Worm (Caenorhabditis elegans) whole organism, L2 larva: ENCODE data around the gene nth-1.

Source experiments
- C34F6.9 ChIP-seq: fragments of 150-350 bp; optimal IDR thresholded peaks from 2 replicates; lab custom pipeline; 2014; ENCODE audit warnings: missing biosample characterization, missing genetic modification characterization
- F13H6.1 ChIP-seq: sonication (generic microtip); optimal IDR thresholded peaks from 2 replicates; lab custom pipeline; 2016; ENCODE audit warnings: missing genetic modification characterization, missing compliant biosample characterization
- Y55F3AM.14 ChIP-seq: fragments of 200-800 bp; sonication (Bioruptor generic); optimal IDR thresholded peaks from 2 replicates; lab custom pipeline; 2018; ENCODE audit warnings: mild to moderate bottlenecking, missing genetic modification characterization, missing compliant biosample characterization
- ZK546.5 ChIP-seq: sonication (generic microtip); optimal IDR thresholded peaks from 2 replicates; lab custom pipeline; 2017; ENCODE audit warnings: missing biosample characterization, missing genetic modification characterization
- ama-1 ChIP-seq: fragments of 150-350 bp; optimal IDR thresholded peaks from 2 replicates; lab custom pipeline; 2018; ENCODE audit warnings: inconsistent platforms
- blmp-1 ChIP-seq: sonication (generic microtip); optimal IDR thresholded peaks from 2 replicates; lab custom pipeline; 2017; ENCODE audit warnings: missing genetic modification characterization, mild to moderate bottlenecking, missing compliant biosample characterization, antibody characterized with exemption, moderate library complexity; ENCODE audit not compliant: insufficient read depth
- ceh-16 ChIP-seq: fragments of 150-350 bp; optimal IDR thresholded peaks from 2 replicates; lab custom pipeline; 2014; ENCODE audit warnings: missing biosample characterization, missing genetic modification characterization
- ceh-82 ChIP-seq: fragments of 150-350 bp; optimal IDR thresholded peaks from 2 replicates; lab custom pipeline; 2014; ENCODE audit warnings: missing biosample characterization, missing genetic modification characterization
- crh-2 ChIP-seq: sonication (generic microtip); optimal IDR thresholded peaks from 2 replicates; lab custom pipeline; 2017; ENCODE audit warnings: missing biosample characterization, missing genetic modification characterization
- dmd-4 ChIP-seq: sonication (generic microtip); optimal IDR thresholded peaks from 2 replicates; lab custom pipeline; 2017; ENCODE audit warnings: missing biosample characterization, missing genetic modification characterization
- egl-27 ChIP-seq: sonication (generic microtip); optimal IDR thresholded peaks from 3 replicates; lab custom pipeline; 2017; ENCODE audit warnings: missing biosample characterization, missing genetic modification reagents, missing genetic modification characterization
- elt-1 ChIP-seq: fragments of 150-350 bp; optimal IDR thresholded peaks from 2 replicates; lab custom pipeline; 2014; ENCODE audit warnings: missing biosample characterization, missing genetic modification characterization
- elt-3 ChIP-seq: sonication (generic microtip); optimal IDR thresholded peaks from 2 replicates; lab custom pipeline; 2017; ENCODE audit warnings: missing biosample characterization, missing genetic modification characterization
- fos-1 ChIP-seq: fragments of 150-350 bp; optimal IDR thresholded peaks from 2 replicates; lab custom pipeline; 2014; ENCODE audit warnings: missing biosample characterization, missing genetic modification characterization
- gmeb-1 ChIP-seq: fragments of 150-350 bp; optimal IDR thresholded peaks from 2 replicates; lab custom pipeline; 2014; ENCODE audit warnings: missing biosample characterization, missing genetic modification characterization
- lin-11 ChIP-seq: fragments of 150-350 bp; sonication (generic microtip); optimal IDR thresholded peaks from 2 replicates; lab custom pipeline; 2014; ENCODE audit warnings: missing biosample characterization, missing genetic modification characterization, inconsistent platforms, mixed read lengths
- lin-13 ChIP-seq: fragments of 150-350 bp; optimal IDR thresholded peaks from 2 replicates; lab custom pipeline; 2014; ENCODE audit warnings: missing biosample characterization, missing genetic modification reagents, missing genetic modification characterization
- lin-39 ChIP-seq: fragments of 150-350 bp; optimal IDR thresholded peaks from 2 replicates; lab custom pipeline; 2014; ENCODE audit warnings: missing biosample characterization, missing genetic modification reagents, missing genetic modification characterization
- lsy-2 ChIP-seq, 2 experiments: fragments of 150-350 bp in 1 of 2; sonication (generic microtip) in 1 of 2; optimal IDR thresholded peaks; 2 replicates each; lab custom pipeline; 2014 to 2017; ENCODE audit warnings: missing biosample characterization in 2 of 2, missing genetic modification characterization in 2 of 2
- mab-5 ChIP-seq: fragments of 150-350 bp; optimal IDR thresholded peaks from 2 replicates; lab custom pipeline; 2014; ENCODE audit warnings: missing biosample characterization, missing genetic modification characterization
- mbf-1 ChIP-seq: sonication (generic microtip); optimal IDR thresholded peaks from 2 replicates; lab custom pipeline; 2017; ENCODE audit warnings: missing biosample characterization, missing genetic modification characterization
- mdl-1 ChIP-seq, 2 experiments: fragments of 150-350 bp in 1 of 2; sonication (generic microtip) in 1 of 2; optimal IDR thresholded peaks; 2 replicates each; lab custom pipeline; 2017; ENCODE audit warnings: missing biosample characterization in 2 of 2, missing genetic modification characterization in 2 of 2
- nhr-10 ChIP-seq: sonication (generic microtip); optimal IDR thresholded peaks from 2 replicates; lab custom pipeline; 2017; ENCODE audit warnings: missing biosample characterization, missing genetic modification characterization
- nhr-11 ChIP-seq: fragments of 150-350 bp; optimal IDR thresholded peaks from 2 replicates; lab custom pipeline; 2014; ENCODE audit warnings: missing biosample characterization, missing genetic modification characterization
- nhr-129 ChIP-seq: fragments of 150-350 bp; optimal IDR thresholded peaks from 2 replicates; lab custom pipeline; 2014; ENCODE audit warnings: missing biosample characterization, missing genetic modification characterization
- nhr-21 ChIP-seq: fragments of 150-350 bp; optimal IDR thresholded peaks from 2 replicates; lab custom pipeline; 2014; ENCODE audit warnings: missing biosample characterization, missing genetic modification characterization
- nhr-23 ChIP-seq: fragments of 150-350 bp; optimal IDR thresholded peaks from 2 replicates; lab custom pipeline; 2014; ENCODE audit warnings: missing biosample characterization, missing genetic modification reagents, missing genetic modification characterization
- nhr-237 ChIP-seq: fragments of 150-350 bp; optimal IDR thresholded peaks from 2 replicates; lab custom pipeline; 2014; ENCODE audit warnings: missing biosample characterization, missing genetic modification characterization
- nhr-25 ChIP-seq: fragments of 150-350 bp; sonication (generic microtip); optimal IDR thresholded peaks from 3 replicates; lab custom pipeline; 2014; ENCODE audit warnings: missing biosample characterization, missing genetic modification characterization
- nhr-6 ChIP-seq: fragments of 150-350 bp; optimal IDR thresholded peaks from 2 replicates; lab custom pipeline; 2014; ENCODE audit warnings: missing biosample characterization, missing genetic modification characterization
- nhr-77 ChIP-seq: fragments of 150-350 bp; optimal IDR thresholded peaks from 2 replicates; lab custom pipeline; 2014; ENCODE audit warnings: missing biosample characterization, missing genetic modification characterization
- peb-1 ChIP-seq: fragments of 150-350 bp; optimal IDR thresholded peaks from 2 replicates; lab custom pipeline; 2014; ENCODE audit warnings: missing biosample characterization, missing genetic modification characterization
- sem-4 ChIP-seq: fragments of 150-350 bp; optimal IDR thresholded peaks from 2 replicates; lab custom pipeline; 2014; ENCODE audit warnings: missing biosample characterization, missing genetic modification reagents, missing genetic modification characterization
- skn-1 ChIP-seq: sonication (generic microtip); optimal IDR thresholded peaks from 2 replicates; lab custom pipeline; 2017; ENCODE audit warnings: missing biosample characterization, missing genetic modification characterization
- sma-3 ChIP-seq: sonication (generic microtip); optimal IDR thresholded peaks from 2 replicates; lab custom pipeline; 2016; ENCODE audit warnings: missing genetic modification reagents, missing genetic modification characterization, missing compliant biosample characterization
- sma-9 ChIP-seq, 2 experiments: fragments of 150-350 bp in 1 of 2; sonication (generic microtip) in 1 of 2; optimal IDR thresholded peaks; 2 replicates each; lab custom pipeline; 2014 to 2016; ENCODE audit warnings: missing genetic modification characterization in 2 of 2, mild to moderate bottlenecking in 1 of 2, missing biosample characterization in 1 of 2, missing compliant biosample characterization in 1 of 2, missing genetic modification reagents in 1 of 2, moderate library complexity in 1 of 2
- snpc-4 ChIP-seq: fragments of 150-350 bp; optimal IDR thresholded peaks from 2 replicates; lab custom pipeline; 2014; ENCODE audit warnings: missing biosample characterization, missing genetic modification characterization
- unc-55 ChIP-seq: fragments of 150-350 bp; sonication (generic microtip); optimal IDR thresholded peaks from 3 replicates; lab custom pipeline; 2014; ENCODE audit warnings: missing biosample characterization, missing genetic modification reagents, missing genetic modification characterization
- zag-1 ChIP-seq: fragments of 150-350 bp; optimal IDR thresholded peaks from 2 replicates; lab custom pipeline; 2014; ENCODE audit warnings: missing biosample characterization, missing genetic modification characterization
- ztf-11 ChIP-seq: sonication (generic microtip); optimal IDR thresholded peaks from 2 replicates; lab custom pipeline; 2017; ENCODE audit warnings: missing biosample characterization, missing genetic modification characterization
- ztf-4 ChIP-seq: fragments of 150-350 bp; optimal IDR thresholded peaks from 2 replicates; lab custom pipeline; 2014; ENCODE audit warnings: missing biosample characterization, missing genetic modification characterization

Gene nth-1

ce11 chrIII:4302293-4302692 is 8.2 kb upstream of the nth-1 start, which contains the start of gene R10E4.9:
R10E4.9 (minus strand) TSS chrIII:4302393.
- TF ChIP-seq C34F6.9 (tag; lab: Kevin White, UChicago) (no peak), elt-1 (tag; lab: Kevin White, UChicago) (no peak), lin-13 (GFP tag; lab: Kevin White, UChicago) (no peak), gmeb-1 (tag; lab: Kevin White, UChicago) (no peak), sem-4 (no peak), sma-3 (GFP tag; lab: Kevin White, UChicago) (no peak), ceh-16 (tag; lab: Kevin White, UChicago) (no peak), egl-27 (tag; lab: Kevin White, UChicago) (no peak), sma-9 (GFP tag; optimal IDR thresholded peaks at IDR 0.05; lab: Kevin White, UChicago) (no peak), sma-9 (tag; optimal IDR thresholded peaks at IDR 0.05; lab: Kevin White, UChicago) (no peak), F13H6.1 (tag; lab: Kevin White, UChicago) (no peak), blmp-1 (tag; lab: Kevin White, UChicago) (no peak), unc-55 (no peak), mdl-1 (tag; optimal IDR thresholded peaks at IDR 0.05; lab: Kevin White, UChicago) (no peak)

- TF ChIP-seq ama-1 (lab: Kevin White, UChicago) (no peak), nhr-77 (no peak), ZK546.5 (tag; lab: Kevin White, UChicago) (no peak), ztf-11 (tag; lab: Kevin White, UChicago) (no peak), nhr-11 (tag; lab: Kevin White, UChicago) (no peak), dmd-4 (tag; lab: Kevin White, UChicago) (no peak), F13H6.1 (tag; lab: Kevin White, UChicago) (no peak), nhr-129 (tag; lab: Kevin White, UChicago) (no peak), lin-11 (no peak), snpc-4 (tag; lab: Kevin White, UChicago) (no peak), nhr-25 (tag; lab: Kevin White, UChicago) (no peak), ceh-82 (no peak), mdl-1 (tag; optimal IDR thresholded peaks at IDR 0.05; lab: Kevin White, UChicago) (no peak), nhr-6 (tag; lab: Kevin White, UChicago) (no peak), ceh-16 (tag; lab: Kevin White, UChicago) (no peak), nhr-21 (tag; lab: Kevin White, UChicago) (no peak), gmeb-1 (tag; lab: Kevin White, UChicago) (no peak), Y55F3AM.14 (GFP tag; lab: Kevin White, UChicago) (no peak), skn-1 (tag; lab: Kevin White, UChicago) (no peak), zag-1 (tag; lab: Kevin White, UChicago) (no peak)
Observed at ce11 chrIII:4300989-4301498, 7.0 kb upstream of the nth-1 start, which contains the start of gene R10E4.11. R10E4.11 (minus strand) TSS chrIII:4301039.

ce11 chrIII:4293108-4293507 is 945 bp downstream of the nth-1 start, which contains the start of gene R10E4.6:
R10E4.6 (plus strand) TSS chrIII:4293408.
- TF ChIP-seq gmeb-1 (tag; lab: Kevin White, UChicago) (no peak), nhr-10 (tag; lab: Kevin White, UChicago) (no peak), elt-3 (tag; lab: Kevin White, UChicago) (no peak), ztf-11 (tag; lab: Kevin White, UChicago) (no peak), mbf-1 (tag; lab: Kevin White, UChicago) (no peak), nhr-237 (no peak), nhr-23 (no peak), snpc-4 (tag; lab: Kevin White, UChicago) (no peak), ceh-82 (no peak), C34F6.9 (tag; lab: Kevin White, UChicago) (no peak), F13H6.1 (tag; lab: Kevin White, UChicago) (no peak), ztf-4 (tag; lab: Kevin White, UChicago) (no peak), lin-13 (GFP tag; lab: Kevin White, UChicago) (no peak)
- TF ChIP-seq, all 48 proteins: peak for 0

- TF ChIP-seq nhr-21 (tag; lab: Kevin White, UChicago) (no peak), nhr-23 (no peak), crh-2 (peak; percentile 8), lin-39 (tag; lab: Kevin White, UChicago) (no peak), lin-13 (GFP tag; lab: Kevin White, UChicago) (no peak), nhr-6 (tag; lab: Kevin White, UChicago) (no peak), mdl-1 (tag; optimal IDR thresholded peaks at IDR 0.05; lab: Kevin White, UChicago) (no peak), lsy-2 (tag; optimal IDR thresholded peaks at IDR 0.05; lab: Kevin White, UChicago) (peak in 1 of 2 experiments; percentile 48), nhr-10 (tag; lab: Kevin White, UChicago) (no peak), ceh-82 (no peak), C34F6.9 (tag; lab: Kevin White, UChicago) (peak; percentile 66), peb-1 (tag; lab: Kevin White, UChicago) (no peak), nhr-77 (no peak), skn-1 (tag; lab: Kevin White, UChicago) (no peak), mab-5 (tag; lab: Kevin White, UChicago) (no peak), unc-55 (peak; percentile 70), elt-3 (tag; lab: Kevin White, UChicago) (no peak), sem-4 (no peak), fos-1 (tag; lab: Kevin White, UChicago) (no peak), nhr-129 (tag; lab: Kevin White, UChicago) (no peak), sma-9 (GFP tag; optimal IDR thresholded peaks at IDR 0.05; lab: Kevin White, UChicago) (no peak), sma-9 (tag; optimal IDR thresholded peaks at IDR 0.05; lab: Kevin White, UChicago) (no peak), snpc-4 (tag; lab: Kevin White, UChicago) (no peak), ZK546.5 (tag; lab: Kevin White, UChicago) (no peak), nhr-25 (tag; lab: Kevin White, UChicago) (no peak), F13H6.1 (tag; lab: Kevin White, UChicago) (no peak), gmeb-1 (tag; lab: Kevin White, UChicago) (peak; percentile 70), dmd-4 (tag; lab: Kevin White, UChicago) (no peak)
Observed at ce11 chrIII:4291216-4291691, 2.8 kb downstream of the nth-1 start, which contains the start of gene mcm-5. mcm-5 (minus strand) TSS chrIII:4291266.
